Worm (Caenorhabditis elegans) whole organism, L1 larva: ENCODE results near the gene srh-240.
A peak's percentile ranks its signal among the peaks of the same experiment; 100 is the strongest.

Experiments
- C16A3.4 ChIP-seq: fragments of 150-350 bp; optimal IDR thresholded peaks from 2 replicates; lab custom pipeline; 2014; ENCODE audit warnings: missing biosample characterization, missing genetic modification characterization
- F16B12.6 ChIP-seq: fragments of 150-350 bp; optimal IDR thresholded peaks from 2 replicates; lab custom pipeline; 2014; ENCODE audit warnings: missing biosample characterization, missing genetic modification characterization
- alr-1 ChIP-seq: fragments of 200-800 bp; sonication (Bioruptor generic); optimal IDR thresholded peaks from 2 replicates; lab custom pipeline; 2018; ENCODE audit warnings: borderline replicate concordance, mild to moderate bottlenecking, missing genetic modification characterization, missing compliant biosample characterization
- ceh-88 ChIP-seq: fragments of 200-800 bp; sonication (Bioruptor generic); IDR thresholded peaks from 2 replicates; pipeline ENCODE4 v1.3.6; 2022; ENCODE audit warnings: missing genetic modification characterization, missing compliant biosample characterization
- efl-1 ChIP-seq, 4 experiments: fragments of 150-350 bp; optimal IDR thresholded peaks in 3 of 4; peaks in 1 of 4; 1 replicate in 1 of 4; 2 replicates in 3 of 4; lab custom pipeline; 2014; ENCODE audit warnings: missing biosample characterization in 2 of 4, missing genetic modification characterization in 2 of 4, missing genetic modification reagents in 2 of 4
- efl-3 ChIP-seq: fragments of 200-800 bp; sonication (Bioruptor generic); optimal IDR thresholded peaks from 2 replicates; lab custom pipeline; 2018; ENCODE audit warnings: mild to moderate bottlenecking, missing genetic modification characterization, missing compliant biosample characterization
- egl-13 ChIP-seq: sonication (generic microtip); optimal IDR thresholded peaks from 2 replicates; lab custom pipeline; 2016; ENCODE audit warnings: missing genotype, missing genetic modification reagents, missing genetic modification characterization, missing compliant biosample characterization
- egl-27 ChIP-seq, 2 experiments: fragments of 150-350 bp in 1 of 2; sonication (generic microtip); optimal IDR thresholded peaks; 3 replicates each; lab custom pipeline; 2017 to 2018; ENCODE audit warnings: missing biosample characterization in 2 of 2, missing genetic modification characterization in 2 of 2, missing genetic modification reagents in 2 of 2
- elt-2 ChIP-seq: sonication (generic microtip); optimal IDR thresholded peaks from 2 replicates; lab custom pipeline; 2016; ENCODE audit warnings: missing genetic modification characterization, mild to moderate bottlenecking, inconsistent platforms, missing compliant biosample characterization, missing genetic modification reagents
- elt-3 ChIP-seq, 6 experiments: fragments of 150-350 bp in 1 of 6; sonication (generic microtip); optimal IDR thresholded peaks; 2 replicates each; lab custom pipeline; 2017 to 2018; ENCODE audit warnings: missing biosample characterization in 6 of 6, missing genetic modification characterization in 6 of 6, inconsistent platforms in 1 of 6
- hlh-17 ChIP-seq: fragments of 200-800 bp; sonication (Bioruptor generic); optimal IDR thresholded peaks from 2 replicates; lab custom pipeline; 2018; ENCODE audit warnings: missing genetic modification characterization, mild to moderate bottlenecking, missing compliant biosample characterization, moderate library complexity, borderline replicate concordance
- hlh-4 ChIP-seq: sonication (generic microtip); optimal IDR thresholded peaks from 2 replicates; lab custom pipeline; 2016; ENCODE audit warnings: mild to moderate bottlenecking, missing genetic modification characterization, missing compliant biosample characterization
- hpl-2 ChIP-seq: fragments of 150-350 bp; optimal IDR thresholded peaks from 2 replicates; lab custom pipeline; 2014; ENCODE audit warnings: missing biosample characterization, missing genetic modification reagents, missing genetic modification characterization
- irx-1 ChIP-seq: sonication (generic microtip); optimal IDR thresholded peaks from 2 replicates; lab custom pipeline; 2016; ENCODE audit warnings: missing genetic modification characterization, missing compliant biosample characterization
- lin-13 ChIP-seq: fragments of 150-350 bp; optimal IDR thresholded peaks from 2 replicates; lab custom pipeline; 2014; ENCODE audit warnings: missing biosample characterization, missing genetic modification reagents, missing genetic modification characterization
- lin-35 ChIP-seq, 2 experiments: fragments of 150-350 bp; optimal IDR thresholded peaks; 2 replicates each; lab custom pipeline; 2014; ENCODE audit warnings: missing biosample characterization in 2 of 2, missing genetic modification characterization in 2 of 2, missing genetic modification reagents in 2 of 2
- lin-39 ChIP-seq: fragments of 150-350 bp; optimal IDR thresholded peaks from 2 replicates; lab custom pipeline; 2014; ENCODE audit warnings: missing biosample characterization, missing genetic modification reagents, missing genetic modification characterization
- lir-3 ChIP-seq: sonication (generic microtip); optimal IDR thresholded peaks from 2 replicates; lab custom pipeline; 2016; ENCODE audit warnings: mild to moderate bottlenecking, missing genetic modification characterization, moderate library complexity, missing compliant biosample characterization; ENCODE audit not compliant: poor library complexity
- lsy-2 ChIP-seq, 2 experiments: fragments of 150-350 bp; optimal IDR thresholded peaks; 2 replicates each; lab custom pipeline; 2014; ENCODE audit warnings: missing biosample characterization in 2 of 2, missing genetic modification characterization in 2 of 2
- mab-9 ChIP-seq: fragments of 200-800 bp; sonication (Bioruptor generic); IDR thresholded peaks from 2 replicates; pipeline ENCODE4 v1.3.6; 2022; ENCODE audit warnings: missing genetic modification reagents, missing genetic modification characterization, missing compliant biosample characterization
- mef-2 ChIP-seq: fragments of 150-350 bp; optimal IDR thresholded peaks from 2 replicates; lab custom pipeline; 2014; ENCODE audit warnings: missing biosample characterization, missing genetic modification characterization
- nhr-11 ChIP-seq: fragments of 150-350 bp; optimal IDR thresholded peaks from 2 replicates; lab custom pipeline; 2014; ENCODE audit warnings: missing biosample characterization, missing genetic modification characterization
- nhr-19 ChIP-seq: fragments of 200-800 bp; sonication (Bioruptor generic); conservative IDR thresholded peaks from 2 replicates; pipeline ENCODE4 v1.3.6; 2022; ENCODE audit warnings: missing genetic modification characterization, missing compliant biosample characterization
- nhr-20 ChIP-seq: sonication (generic microtip); optimal IDR thresholded peaks from 2 replicates; lab custom pipeline; 2016; ENCODE audit warnings: mild to moderate bottlenecking, missing genetic modification characterization, missing compliant biosample characterization
- nhr-237 ChIP-seq: fragments of 150-350 bp; optimal IDR thresholded peaks from 2 replicates; lab custom pipeline; 2014; ENCODE audit warnings: missing biosample characterization, missing genetic modification characterization
- nhr-28 ChIP-seq: fragments of 150-350 bp; optimal IDR thresholded peaks from 2 replicates; lab custom pipeline; 2014; ENCODE audit warnings: missing biosample characterization, missing genetic modification characterization
- nhr-71 ChIP-seq: sonication (generic microtip); optimal IDR thresholded peaks from 2 replicates; lab custom pipeline; 2016; ENCODE audit warnings: mild to moderate bottlenecking, missing genetic modification characterization, moderate library complexity, missing compliant biosample characterization
- nhr-77 ChIP-seq: fragments of 150-350 bp; optimal IDR thresholded peaks from 2 replicates; lab custom pipeline; 2014; ENCODE audit warnings: missing biosample characterization, missing genetic modification characterization
- nhr-90 ChIP-seq: sonication (generic microtip); optimal IDR thresholded peaks from 2 replicates; lab custom pipeline; 2016; ENCODE audit warnings: mild to moderate bottlenecking, missing genetic modification characterization, missing compliant biosample characterization; ENCODE audit not compliant: poor library complexity
- rnt-1 ChIP-seq: sonication (generic microtip); optimal IDR thresholded peaks from 2 replicates; lab custom pipeline; 2016; ENCODE audit warnings: mild to moderate bottlenecking, missing genetic modification characterization, moderate library complexity, missing compliant biosample characterization
- tbx-2 ChIP-seq: sonication (generic microtip); optimal IDR thresholded peaks from 2 replicates; lab custom pipeline; 2016; ENCODE audit warnings: missing genetic modification characterization, missing compliant biosample characterization
- tlp-1 ChIP-seq: fragments of 150-350 bp; optimal IDR thresholded peaks from 2 replicates; lab custom pipeline; 2014; ENCODE audit warnings: missing biosample characterization, missing genetic modification characterization
- unc-30 ChIP-seq: sonication (generic microtip); optimal IDR thresholded peaks from 2 replicates; lab custom pipeline; 2017; ENCODE audit warnings: missing biosample characterization, missing genetic modification characterization
- unc-62 ChIP-seq: fragments of 150-350 bp; optimal IDR thresholded peaks from 2 replicates; lab custom pipeline; 2014; ENCODE audit warnings: missing biosample characterization, missing genetic modification reagents, missing genetic modification characterization
- unc-86 ChIP-seq: sonication (generic microtip); optimal IDR thresholded peaks from 2 replicates; lab custom pipeline; 2016; ENCODE audit warnings: missing genetic modification characterization, missing compliant biosample characterization
- unc-98 ChIP-seq: fragments of 200-800 bp; sonication (Bioruptor generic); IDR thresholded peaks from 2 replicates; pipeline ENCODE4 v1.3.6; 2022; ENCODE audit warnings: missing genetic modification characterization, missing compliant biosample characterization
- vab-15 ChIP-seq: sonication (generic microtip); optimal IDR thresholded peaks from 2 replicates; lab custom pipeline; 2017; ENCODE audit warnings: missing genotype, mild to moderate bottlenecking, missing genetic modification characterization, missing compliant biosample characterization

Gene srh-240

DNA sequence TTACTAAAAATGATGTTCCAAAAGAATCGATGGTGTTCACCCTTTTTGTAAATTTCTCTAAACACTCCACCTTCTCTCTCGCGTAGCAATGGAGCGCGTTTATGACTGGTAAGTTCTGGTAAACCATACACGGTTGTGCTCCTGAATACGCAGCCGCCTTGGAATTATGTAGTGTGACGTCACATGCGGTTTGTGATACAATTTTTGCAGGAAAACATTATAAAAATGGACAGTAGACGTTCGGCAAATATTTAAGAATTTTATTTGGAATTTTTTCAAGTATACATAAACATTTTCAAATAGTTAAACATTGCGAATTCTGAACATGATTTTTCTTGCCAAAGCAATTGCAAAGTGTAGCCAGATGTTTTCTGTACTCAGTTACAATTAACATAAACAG lies 12.5 kb downstream of the srh-240 start, which contains the start of gene F37B4.10 (continued):
- TF ChIP-seq lsy-2 (tag; optimal IDR thresholded peaks at IDR 0.05; lab: Kevin White, UChicago) (peak in 1 of 2 experiments; percentile 11), nhr-19 (GFP tag; lab: Robert Waterston, UW) (no peak), vab-15 (tag; lab: Kevin White, UChicago) (no peak), nhr-77 (tag; lab: Kevin White, UChicago) (no peak), egl-27 (tag; optimal IDR thresholded peaks at IDR 0.05; lab: Kevin White, UChicago) (no peak), unc-62 (no peak), efl-3 (GFP tag; lab: Kevin White, UChicago) (no peak)

DNA sequence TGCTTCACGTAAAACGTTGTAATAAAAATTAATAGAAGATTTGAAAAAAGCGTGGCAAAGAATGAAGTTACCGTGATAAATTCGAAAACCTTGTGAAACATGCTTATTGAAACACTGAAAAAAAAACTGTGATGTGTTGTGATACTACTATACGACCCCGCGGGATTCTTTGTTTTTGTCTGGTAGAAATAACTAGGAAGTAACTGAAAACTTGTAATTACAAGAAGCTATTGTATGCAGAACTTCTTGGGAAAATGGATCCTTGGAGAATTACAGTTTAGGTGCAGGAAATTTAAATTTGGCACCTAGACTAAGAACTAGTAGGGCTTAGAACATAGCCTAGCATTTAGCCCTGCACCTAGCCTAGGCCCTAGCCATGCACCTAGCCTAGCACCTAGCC lies 14.8 kb downstream of the srh-240 start, which contains the start of gene str-39:
Gene str-39, minus strand, starts transcription at position 101 of the 400 bp plus-strand sequence.
- TF ChIP-seq tbx-2 (tag; lab: Kevin White, UChicago) (no peak), lin-13 (no peak), lir-3 (tag; lab: Kevin White, UChicago) (no peak), hpl-2 (no peak), nhr-20 (no peak), nhr-90 (tag; lab: Kevin White, UChicago) (no peak), ceh-88 (GFP tag; lab: Robert Waterston, UW) (no peak), hlh-4 (tag; lab: Kevin White, UChicago) (no peak), nhr-19 (GFP tag; lab: Robert Waterston, UW) (no peak), vab-15 (tag; lab: Kevin White, UChicago) (no peak), nhr-11 (tag; lab: Kevin White, UChicago) (no peak), mab-9 (GFP tag; lab: Robert Waterston, UW) (no peak), nhr-71 (tag; lab: Kevin White, UChicago) (no peak)

DNA sequence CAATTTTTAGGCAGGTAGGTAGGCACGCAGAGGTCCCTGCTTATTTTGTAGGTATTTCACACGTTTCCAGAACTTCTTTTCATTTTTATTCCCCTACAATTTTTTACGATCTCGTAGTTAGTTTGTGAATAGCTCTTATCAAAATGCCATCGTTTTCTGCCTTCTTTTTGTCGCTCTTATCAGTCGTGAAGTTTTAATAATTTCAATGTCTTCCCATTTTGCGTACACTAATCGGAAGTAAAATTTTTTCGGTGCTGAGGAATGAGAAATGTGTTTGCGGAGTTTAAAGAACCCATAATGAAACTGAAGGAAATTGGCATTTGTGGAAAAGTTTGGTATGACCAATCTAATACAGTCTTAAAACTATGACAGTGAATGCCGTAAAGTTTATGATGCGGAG lies 15.4 kb downstream of the srh-240 start:
- TF ChIP-seq irx-1 (tag; lab: Kevin White, UChicago), result no peak
- TF ChIP-seq elt-2 (tag; lab: Kevin White, UChicago), result peak; percentile 53

DNA sequence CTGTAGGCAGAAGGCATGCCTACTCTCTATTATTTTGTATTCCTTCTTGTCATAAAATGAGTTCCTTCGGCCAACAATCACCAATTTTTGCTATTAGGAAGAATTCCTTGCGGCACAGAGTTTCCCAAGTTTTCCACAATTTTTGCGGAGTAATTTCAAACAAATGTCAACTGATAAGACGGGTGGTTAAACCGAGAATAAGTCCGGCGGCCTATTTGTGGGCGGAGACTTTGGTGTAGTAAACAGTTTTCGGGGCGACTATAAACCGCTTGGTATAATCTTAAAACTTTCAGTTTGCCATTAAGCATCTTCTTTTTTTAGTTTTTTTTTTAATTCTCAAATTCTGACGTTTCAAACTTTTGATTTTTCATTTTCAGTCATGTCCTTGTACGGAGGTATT lies 16.0 kb downstream of the srh-240 start, which contains the start of gene ifc-1:
Gene ifc-1, plus strand, starts transcription at position 378 of the 400 bp plus-strand sequence.
- TF ChIP-seq efl-1 (optimal IDR thresholded peaks at IDR 0.05; lab: Kevin White, UChicago) (no peak), efl-1 (GFP tag; optimal IDR thresholded peaks at IDR 0.05 in 1 of 2; lab: Kevin White, UChicago) (peak in 1 of 2 experiments; percentile 21), elt-2 (tag; lab: Kevin White, UChicago) (peak; percentile 67), hlh-17 (GFP tag; lab: Kevin White, UChicago) (no peak)
- TF ChIP-seq, all 84 proteins: peak for 2

DNA sequence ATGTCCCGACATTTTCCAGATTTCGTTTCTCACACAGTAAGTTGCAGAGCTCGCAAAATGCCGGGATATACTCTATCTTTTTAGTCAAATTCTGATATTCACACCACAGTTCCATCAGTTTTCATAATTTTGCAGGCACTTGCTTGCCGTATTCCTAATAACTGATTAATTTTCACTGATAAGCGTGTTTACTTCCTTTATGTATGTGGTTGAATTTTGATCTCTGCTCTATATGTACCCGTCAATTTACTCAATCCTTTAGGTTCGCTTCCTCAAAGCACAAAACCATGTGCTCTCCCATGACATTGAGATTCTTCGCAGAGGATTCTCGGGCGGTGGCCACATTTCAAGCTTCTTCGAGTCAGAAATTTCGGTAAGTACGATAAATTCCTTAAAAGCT lies 16.6 kb downstream of the srh-240 start:
- TF ChIP-seq unc-30 (tag; lab: Kevin White, UChicago) (no peak), hpl-2 (no peak), irx-1 (tag; lab: Kevin White, UChicago) (no peak), alr-1 (tag; lab: Kevin White, UChicago) (no peak), C16A3.4 (tag; lab: Kevin White, UChicago) (no peak)
- TF ChIP-seq, all 84 proteins: peak for 0

DNA sequence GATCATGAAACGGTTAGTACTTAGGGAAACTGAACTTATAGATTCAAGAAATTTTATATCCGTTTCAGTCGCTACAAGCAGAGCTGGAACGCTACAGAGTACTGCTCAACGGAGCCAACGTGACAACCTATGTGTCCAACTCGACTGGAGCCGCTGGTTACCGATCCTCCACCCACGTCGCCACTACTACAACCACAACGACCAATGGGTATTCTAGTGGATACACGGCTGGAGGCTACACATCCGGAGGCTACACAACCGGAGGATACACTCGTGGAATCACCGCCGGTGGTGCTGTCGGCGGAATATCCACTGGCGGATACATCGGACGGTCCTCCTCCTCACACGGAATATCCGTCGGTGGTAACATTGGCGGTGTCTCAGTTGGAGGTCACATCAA lies 18.1 kb downstream of the srh-240 start:
- TF ChIP-seq tlp-1 (no peak), nhr-28 (tag; lab: Kevin White, UChicago) (no peak), unc-98 (GFP tag; lab: Robert Waterston, UW) (no peak), egl-13 (tag; lab: Kevin White, UChicago) (no peak), elt-3 (tag; optimal IDR thresholded peaks at IDR 0.05; lab: Kevin White, UChicago) (no peak), F16B12.6 (tag; lab: Kevin White, UChicago) (no peak), lin-39 (tag; lab: Kevin White, UChicago) (no peak), rnt-1 (tag; lab: Kevin White, UChicago) (no peak), lin-35 (GFP tag; optimal IDR thresholded peaks at IDR 0.05; lab: Kevin White, UChicago) (no peak), egl-27 (tag; optimal IDR thresholded peaks at IDR 0.05; lab: Kevin White, UChicago) (no peak), nhr-237 (tag; lab: Kevin White, UChicago) (no peak), mef-2 (tag; lab: Kevin White, UChicago) (no peak), unc-86 (no peak)
